Worm (Caenorhabditis elegans) whole organism, L2 larva: Measurements from ENCODE around the gene srh-206.

Experiments used
- ama-1 ChIP-seq: fragments of 150-350 bp; optimal IDR thresholded peaks from 2 replicates; lab custom pipeline; 2018; ENCODE audit warnings: inconsistent platforms
- unc-62 ChIP-seq: fragments of 150-350 bp; optimal IDR thresholded peaks from 2 replicates; lab custom pipeline; 2014; ENCODE audit warnings: missing biosample characterization, missing genetic modification reagents, missing genetic modification characterization

DNA sequence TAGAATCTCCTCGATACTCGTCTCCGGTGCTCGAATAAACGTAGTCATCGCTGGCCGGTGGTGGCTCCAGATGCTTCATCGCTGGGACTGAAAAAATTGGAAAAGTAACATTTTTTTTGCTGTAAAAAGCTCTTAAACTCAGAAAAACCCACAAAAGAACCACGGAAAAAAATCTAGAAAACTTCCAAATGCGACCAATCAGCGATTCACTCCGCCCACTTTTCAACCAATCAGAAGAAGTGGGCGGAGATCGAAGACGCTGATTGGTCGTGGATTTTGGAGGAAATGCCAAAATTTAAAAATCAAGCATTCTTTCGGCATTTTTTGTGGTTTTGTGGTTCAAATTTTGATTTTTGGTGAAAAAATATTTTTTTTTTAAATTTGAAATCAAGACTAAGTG is 4.3 kb upstream of the srh-206 start:
- no peak for TF ChIP-seq unc-62
- no peak for TF ChIP-seq ama-1 (lab: Kevin White, UChicago)
